Worm (Caenorhabditis elegans) whole organism, L1 larva: ENCODE measurements around the gene R02D5.4.

Source experiments
- ceh-82 ChIP-seq, 3 experiments: fragments of 150-350 bp in 1 of 3; sonication (generic microtip) in 2 of 3; optimal IDR thresholded peaks; 2 replicates each; lab custom pipeline; 2014 to 2017; ENCODE audit warnings: missing biosample characterization in 3 of 3, missing genetic modification characterization in 3 of 3
- ces-1 ChIP-seq: fragments of 150-350 bp; optimal IDR thresholded peaks from 2 replicates; lab custom pipeline; 2014; ENCODE audit warnings: missing biosample characterization, missing genetic modification reagents, missing genetic modification characterization
- elt-3 ChIP-seq, 6 experiments: fragments of 150-350 bp in 1 of 6; sonication (generic microtip); optimal IDR thresholded peaks; 2 replicates each; lab custom pipeline; 2017 to 2018; ENCODE audit warnings: missing biosample characterization in 6 of 6, missing genetic modification characterization in 6 of 6, inconsistent platforms in 1 of 6
- fkh-10 ChIP-seq: sonication (generic microtip); optimal IDR thresholded peaks from 2 replicates; lab custom pipeline; 2017; ENCODE audit warnings: missing biosample characterization, missing genetic modification reagents, missing genetic modification characterization
- fkh-8 ChIP-seq: sonication (generic microtip); optimal IDR thresholded peaks from 2 replicates; lab custom pipeline; 2016; ENCODE audit warnings: mild to moderate bottlenecking, missing genetic modification characterization, missing compliant biosample characterization
- mdl-1 ChIP-seq, 2 experiments: fragments of 150-350 bp; optimal IDR thresholded peaks; 2 replicates each; lab custom pipeline; 2014 to 2017; ENCODE audit warnings: missing biosample characterization in 2 of 2, missing genetic modification characterization in 2 of 2, inconsistent platforms in 1 of 2
- mep-1 ChIP-seq: fragments of 150-350 bp; optimal IDR thresholded peaks from 2 replicates; lab custom pipeline; 2014; ENCODE audit warnings: missing biosample characterization, missing genetic modification characterization
- nhr-76 ChIP-seq: sonication (generic microtip); optimal IDR thresholded peaks from 2 replicates; lab custom pipeline; 2017; ENCODE audit warnings: missing biosample characterization, missing genetic modification characterization
- nhr-77 ChIP-seq: fragments of 150-350 bp; optimal IDR thresholded peaks from 2 replicates; lab custom pipeline; 2014; ENCODE audit warnings: missing biosample characterization, missing genetic modification characterization
- unc-130 ChIP-seq: fragments of 150-350 bp; optimal IDR thresholded peaks from 2 replicates; lab custom pipeline; 2017; ENCODE audit warnings: missing biosample characterization, missing genetic modification characterization, inconsistent platforms
- unc-30 ChIP-seq: sonication (generic microtip); optimal IDR thresholded peaks from 2 replicates; lab custom pipeline; 2017; ENCODE audit warnings: missing biosample characterization, missing genetic modification characterization
- unc-62 ChIP-seq: fragments of 150-350 bp; optimal IDR thresholded peaks from 2 replicates; lab custom pipeline; 2014; ENCODE audit warnings: missing biosample characterization, missing genetic modification reagents, missing genetic modification characterization
- xbp-1 ChIP-seq: sonication (generic microtip); optimal IDR thresholded peaks from 2 replicates; lab custom pipeline; 2016; ENCODE audit warnings: missing genetic modification characterization, missing compliant biosample characterization
- ztf-11 ChIP-seq, 2 experiments: sonication (generic microtip); optimal IDR thresholded peaks; 2 replicates each; lab custom pipeline; 2016 to 2017; ENCODE audit warnings: missing genetic modification characterization in 2 of 2, missing biosample characterization in 1 of 2, missing compliant biosample characterization in 1 of 2

DNA sequence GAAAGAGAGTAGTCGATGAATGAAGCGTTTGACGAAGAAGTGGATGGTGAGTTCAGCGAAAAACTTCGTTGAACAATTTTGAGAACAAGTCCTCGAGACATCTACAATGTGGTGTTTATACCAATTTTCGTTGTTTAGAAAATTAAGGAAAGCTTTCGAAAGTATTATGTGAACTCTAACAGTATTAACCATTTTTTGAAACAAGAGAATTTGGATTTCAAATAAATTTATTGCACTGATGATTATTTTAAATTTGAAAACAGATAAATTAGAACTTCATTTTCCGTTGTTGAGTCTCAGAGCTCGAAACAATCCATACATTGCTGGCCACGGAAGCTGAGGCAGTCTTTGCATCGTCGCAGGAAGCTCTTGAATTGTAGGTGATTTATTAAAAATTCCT, 38.0 kb upstream of the R02D5.4 start, which contains the start of gene C53A5.16:
- TF ChIP-seq elt-3 (tag; optimal IDR thresholded peaks at IDR 0.05; lab: Kevin White, UChicago), result no peak
- no peak for TF ChIP-seq ces-1
- no peak for TF ChIP-seq mdl-1 (tag; optimal IDR thresholded peaks at IDR 0.05; lab: Kevin White, UChicago)
- no peak for TF ChIP-seq ztf-11 (tag; optimal IDR thresholded peaks at IDR 0.05; lab: Kevin White, UChicago)
- TF ChIP-seq unc-130 (tag; lab: Kevin White, UChicago), result no peak
- no peak for TF ChIP-seq mep-1
- TF ChIP-seq nhr-77 (tag; lab: Kevin White, UChicago), result no peak
- TF ChIP-seq fkh-10, result no peak
- no peak for TF ChIP-seq unc-62
- no peak for TF ChIP-seq nhr-76 (tag; lab: Kevin White, UChicago)
- no peak for TF ChIP-seq unc-30 (tag; lab: Kevin White, UChicago)
- TF ChIP-seq ceh-82 (tag; optimal IDR thresholded peaks at IDR 0.05; lab: Kevin White, UChicago), result no peak
- no peak for TF ChIP-seq xbp-1 (tag; lab: Kevin White, UChicago)
- no peak for TF ChIP-seq fkh-8
